Worm (Caenorhabditis elegans): ENCODE data around the gene sre-38.

Gene sre-38

ce11 chrII:12457275-12457674, at the start of gene sre-38:
sre-38 (plus strand) TSS chrII:12457575.
- TF ChIP-seq W03F9.2 (tag; optimal IDR thresholded peaks at IDR 0.05) (no peak), him-1 (tag; optimal IDR thresholded peaks at IDR 0.05) (no peak), dao-5 (tag; optimal IDR thresholded peaks at IDR 0.05) (no peak)

- TF ChIP-seq W03F9.2 (tag; optimal IDR thresholded peaks at IDR 0.05) (no peak), dao-5 (tag; optimal IDR thresholded peaks at IDR 0.05) (no peak)
Observed at ce11 chrII:12408717-12409116, 48.7 kb upstream of the sre-38 start, which contains the start of gene sre-31. sre-31 (minus strand) TSS chrII:12408817.

ce11 chrII:12410107-12410506, 47.3 kb upstream of the sre-38 start, which contains the start of gene F57G9.3:
F57G9.3 (minus strand) TSS chrII:12410207.
- TF ChIP-seq him-1 (tag; optimal IDR thresholded peaks at IDR 0.05): no peak

ce11 chrII:12412417-12412816, 45.0 kb upstream of the sre-38 start, which contains the start of gene Y57A10C.1:
Y57A10C.1 (minus strand) TSS chrII:12412517.
- TF ChIP-seq him-1 (tag; optimal IDR thresholded peaks at IDR 0.05) (no peak), W03F9.2 (tag; optimal IDR thresholded peaks at IDR 0.05) (no peak), dao-5 (tag; optimal IDR thresholded peaks at IDR 0.05) (no peak)

ce11 chrII:12414805-12415204, 42.6 kb upstream of the sre-38 start, which contains the start of gene Y57A10C.11:
Y57A10C.11 (minus strand) TSS chrII:12414905.
- TF ChIP-seq W03F9.2 (tag; optimal IDR thresholded peaks at IDR 0.05) (no peak), him-1 (tag; optimal IDR thresholded peaks at IDR 0.05) (no peak), dao-5 (tag; optimal IDR thresholded peaks at IDR 0.05) (no peak)

ce11 chrII:12417514-12417913, 39.9 kb upstream of the sre-38 start, which contains the start of gene sre-27:
sre-27 (minus strand) TSS chrII:12417614.
- TF ChIP-seq him-1 (tag; optimal IDR thresholded peaks at IDR 0.05) (no peak), dao-5 (tag; optimal IDR thresholded peaks at IDR 0.05) (no peak), W03F9.2 (tag; optimal IDR thresholded peaks at IDR 0.05) (no peak)

ce11 chrII:12417996-12418395, 39.4 kb upstream of the sre-38 start:
- TF ChIP-seq W03F9.2 (tag; optimal IDR thresholded peaks at IDR 0.05): no peak
- TF ChIP-seq dao-5 (tag; optimal IDR thresholded peaks at IDR 0.05): no peak
- TF ChIP-seq him-1 (tag; optimal IDR thresholded peaks at IDR 0.05): no peak

ce11 chrII:12420486-12420885, 36.9 kb upstream of the sre-38 start, which contains the start of gene sre-26:
sre-26 (minus strand) TSS chrII:12420586.
- TF ChIP-seq W03F9.2 (tag; optimal IDR thresholded peaks at IDR 0.05): no peak
- no peak for TF ChIP-seq him-1 (tag; optimal IDR thresholded peaks at IDR 0.05)
- TF ChIP-seq dao-5 (tag; optimal IDR thresholded peaks at IDR 0.05): no peak

ce11 chrII:12425644-12426222, 31.6 kb upstream of the sre-38 start, which contains the start of gene daf-22:
daf-22 (minus strand) TSS chrII:12425694.
- TF ChIP-seq W03F9.2 (tag; optimal IDR thresholded peaks at IDR 0.05) (peak; percentile 32), dao-5 (tag; optimal IDR thresholded peaks at IDR 0.05) (no peak)

- no peak for TF ChIP-seq him-1 (tag; optimal IDR thresholded peaks at IDR 0.05)
- TF ChIP-seq dao-5 (tag; optimal IDR thresholded peaks at IDR 0.05): no peak
- no peak for TF ChIP-seq W03F9.2 (tag; optimal IDR thresholded peaks at IDR 0.05)
Observed at ce11 chrII:12429743-12430142, 27.6 kb upstream of the sre-38 start, which contains the start of gene Y57A10C.8. Y57A10C.8 (minus strand) TSS chrII:12429843.

ce11 chrII:12432356-12432755, 25.0 kb upstream of the sre-38 start, which contains the start of gene dct-12:
dct-12 (minus strand) TSS chrII:12432456.
- TF ChIP-seq W03F9.2 (tag; optimal IDR thresholded peaks at IDR 0.05) (no peak), him-1 (tag; optimal IDR thresholded peaks at IDR 0.05) (no peak), dao-5 (tag; optimal IDR thresholded peaks at IDR 0.05) (no peak)

- no peak for TF ChIP-seq dao-5 (tag; optimal IDR thresholded peaks at IDR 0.05)
- TF ChIP-seq W03F9.2 (tag; optimal IDR thresholded peaks at IDR 0.05): no peak
- no peak for TF ChIP-seq him-1 (tag; optimal IDR thresholded peaks at IDR 0.05)
Observed at ce11 chrII:12435202-12435872, 22.0 kb upstream of the sre-38 start.

- no peak for TF ChIP-seq him-1 (tag; optimal IDR thresholded peaks at IDR 0.05)
- no peak for TF ChIP-seq dao-5 (tag; optimal IDR thresholded peaks at IDR 0.05)
- no peak for TF ChIP-seq W03F9.2 (tag; optimal IDR thresholded peaks at IDR 0.05)
Observed at ce11 chrII:12436717-12437116, 20.7 kb upstream of the sre-38 start.

- TF ChIP-seq dao-5 (tag; optimal IDR thresholded peaks at IDR 0.05) (no peak), him-1 (tag; optimal IDR thresholded peaks at IDR 0.05) (no peak), W03F9.2 (tag; optimal IDR thresholded peaks at IDR 0.05) (no peak)
Observed at ce11 chrII:12438441-12438840, 18.9 kb upstream of the sre-38 start, which contains the start of gene Y57A10C.9. Y57A10C.9 (minus strand) TSS chrII:12438541.
